Worm (Caenorhabditis elegans): Measurements from ENCODE around the gene idpc-5.
A peak's percentile ranks its signal among the peaks of the same experiment; 100 is the strongest.

idpc-5 gene

DNA sequence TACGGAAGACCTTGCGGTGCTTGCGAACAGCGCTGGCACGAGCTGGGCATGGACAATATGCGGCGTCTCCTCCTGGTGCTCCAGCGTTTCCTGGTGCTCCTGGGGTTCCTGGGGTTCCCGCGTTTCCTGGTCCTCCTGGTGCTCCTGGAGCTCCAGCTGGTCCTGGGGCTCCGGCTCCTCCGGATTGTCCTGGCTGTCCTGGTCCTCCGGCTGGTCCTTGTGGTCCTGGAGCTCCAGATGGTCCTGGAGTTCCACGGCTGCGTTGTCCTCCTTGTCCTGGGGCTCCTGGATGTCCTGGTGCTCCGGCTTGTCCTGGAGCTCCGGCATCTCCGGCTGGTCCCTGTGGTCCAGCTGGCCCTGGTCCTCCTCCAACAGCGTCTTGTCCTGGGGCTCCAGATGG is 9.6 kb upstream of the idpc-5 start (continued):
- no peak for TF ChIP-seq nhr-111 (GFP tag; optimal IDR thresholded peaks at IDR 0.05)
- no peak for TF ChIP-seq saeg-2 (GFP tag; IDR thresholded peaks at IDR 0.05)
- TF ChIP-seq ztf-11 (tag; optimal IDR thresholded peaks at IDR 0.05), result no peak
- no peak for TF ChIP-seq aly-2 (tag; optimal IDR thresholded peaks at IDR 0.05)
- TF ChIP-seq ZK337.2 (GFP tag; IDR thresholded peaks at IDR 0.05), result no peak
- TF ChIP-seq nhr-6 (tag; optimal IDR thresholded peaks at IDR 0.05), result no peak
- no peak for TF ChIP-seq dve-1 (tag; optimal IDR thresholded peaks at IDR 0.05; ENCODE audit: insufficient read depth)
- TF ChIP-seq spr-1 (tag; optimal IDR thresholded peaks at IDR 0.05), result no peak
- TF ChIP-seq madf-5 (GFP tag; IDR thresholded peaks at IDR 0.05), result peak in 1 of 2 experiments; percentile 52; a peak in 1 of 4 replicates

DNA sequence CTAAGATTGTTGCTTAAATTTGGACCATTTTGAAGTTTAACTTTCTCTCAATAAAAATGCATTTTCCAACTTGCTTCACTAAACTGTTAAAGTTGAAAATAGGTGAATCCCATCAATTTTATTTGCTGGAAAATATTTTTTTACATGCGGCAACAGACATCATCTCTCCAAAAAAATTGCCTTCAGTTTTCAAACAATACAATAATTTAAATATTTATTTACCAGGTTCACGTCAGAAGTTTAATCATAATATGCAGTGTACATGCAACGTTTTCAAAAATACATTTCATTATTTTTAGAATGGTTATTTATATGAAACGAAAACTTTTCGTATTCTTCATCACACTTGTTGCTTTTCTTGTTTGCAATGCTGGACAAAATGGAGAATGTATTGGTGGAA is 8.2 kb upstream of the idpc-5 start, which contains the start of gene T06E4.5:
TSS of gene T06E4.5 (plus strand) at position 301 of the 400 bp plus-strand sequence.
- TF ChIP-seq lsy-2 (tag; optimal IDR thresholded peaks at IDR 0.05), result no peak
- no peak for TF ChIP-seq daf-12 (tag; optimal IDR thresholded peaks at IDR 0.05)
- no peak for TF ChIP-seq lin-15B (tag; optimal IDR thresholded peaks at IDR 0.05)
- no peak for TF ChIP-seq Y5F2A.4 (GFP tag; optimal IDR thresholded peaks at IDR 0.05)
- TF ChIP-seq unc-130 (GFP tag; optimal IDR thresholded peaks at IDR 0.05), result no peak
- no peak for TF ChIP-seq hif-1 (tag; optimal IDR thresholded peaks at IDR 0.05)
- no peak for TF ChIP-seq sdz-12 (GFP tag; optimal IDR thresholded peaks at IDR 0.05)
- TF ChIP-seq ces-1 (GFP tag; optimal IDR thresholded peaks at IDR 0.05), result no peak
- TF ChIP-seq mes-2 (tag; optimal IDR thresholded peaks at IDR 0.05; ENCODE audit: poor library complexity, severe bottlenecking), result no peak

DNA sequence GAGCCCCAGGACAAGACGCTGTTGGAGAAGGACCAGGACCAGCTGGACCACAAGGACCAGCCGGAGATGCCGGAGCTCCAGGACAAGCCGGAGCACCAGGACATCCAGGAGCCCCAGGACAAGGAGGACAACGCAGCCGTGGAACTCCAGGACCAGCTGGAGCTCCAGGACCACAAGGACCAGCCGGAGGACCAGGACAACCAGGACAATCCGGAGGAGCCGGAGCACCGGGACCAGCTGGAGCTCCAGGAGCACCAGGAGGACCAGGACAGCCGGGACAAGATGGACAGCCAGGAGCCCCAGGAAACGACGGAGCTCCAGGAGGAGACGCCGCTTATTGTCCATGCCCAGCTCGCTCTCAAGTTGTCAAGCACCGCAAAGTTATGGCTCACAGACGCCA is 7.8 kb upstream of the idpc-5 start:
- TF ChIP-seq lsy-2 (tag; optimal IDR thresholded peaks at IDR 0.05) (no peak), zfp-3 (GFP tag; conservative IDR thresholded peaks at IDR 0.05) (no peak), mdt-29 (GFP tag; IDR thresholded peaks at IDR 0.05) (no peak), set-16 (GFP tag; IDR thresholded peaks at IDR 0.05) (peak; percentile 98), Y48G9A.11 (GFP tag; IDR thresholded peaks at IDR 0.05) (0 out of 2 replicates have a peak, but pooled peaks have one; percentile 46), ctbp-1 (GFP tag; IDR thresholded peaks at IDR 0.05) (0 out of 2 replicates have a peak, but pooled peaks have one; percentile 14), lin-38 (GFP tag; IDR thresholded peaks at IDR 0.05) (0 out of 2 replicates have a peak, but pooled peaks have one; percentile 23), lim-7 (GFP tag; IDR thresholded peaks at IDR 0.05) (0 out of 2 replicates have a peak, but pooled peaks have one; percentile 28), mxl-2 (GFP tag; conservative IDR thresholded peaks at IDR 0.05) (no peak), Y105C5A.15 (GFP tag; IDR thresholded peaks at IDR 0.05) (no peak), madf-5 (GFP tag; IDR thresholded peaks at IDR 0.05) (peak in 1 of 2 experiments; percentile 29; a peak in 1 of 4 replicates), saeg-2 (GFP tag; IDR thresholded peaks at IDR 0.05) (no peak), egl-43 (GFP tag; IDR thresholded peaks at IDR 0.05) (0 out of 2 replicates have a peak, but pooled peaks have one; percentile 46), nhr-41 (GFP tag; IDR thresholded peaks at IDR 0.05) (no peak), F44E2.7 (GFP tag; IDR thresholded peaks at IDR 0.05) (0 out of 2 replicates have a peak, but pooled peaks have one; percentile 47)

DNA sequence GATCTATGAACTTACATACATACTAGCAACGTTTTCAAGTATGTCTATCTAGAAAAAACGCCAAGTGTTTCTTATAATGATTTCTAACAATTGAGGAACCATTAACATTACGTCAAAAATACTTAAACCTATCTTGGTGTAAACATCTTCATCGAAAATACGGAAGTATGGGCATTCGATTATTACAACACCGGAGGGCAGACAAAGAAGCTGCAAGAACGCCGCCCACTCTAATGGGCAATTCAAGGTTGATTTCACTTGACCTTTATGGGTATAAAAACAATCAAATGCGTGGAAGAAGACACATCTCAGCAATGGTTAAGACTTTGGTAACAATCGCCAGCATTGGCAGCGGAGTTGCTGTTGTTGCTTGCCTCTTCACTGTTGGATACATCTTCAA is 6.9 kb upstream of the idpc-5 start, which contains the start of gene col-146:
TSS of gene col-146 (plus strand) at position 301 of the 400 bp plus-strand sequence.
- TF ChIP-seq nhr-111 (GFP tag; optimal IDR thresholded peaks at IDR 0.05), result no peak
- no peak for TF ChIP-seq ceh-32 (tag; optimal IDR thresholded peaks at IDR 0.05; ENCODE audit: poor library complexity)
- no peak for TF ChIP-seq lin-13 (GFP tag; optimal IDR thresholded peaks at IDR 0.05)
- no peak for TF ChIP-seq T26A8.4 (GFP tag; IDR thresholded peaks at IDR 0.05)
- TF ChIP-seq dmd-9 (GFP tag; IDR thresholded peaks at IDR 0.05), result no peak
- TF ChIP-seq mes-2 (tag; optimal IDR thresholded peaks at IDR 0.05; ENCODE audit: poor library complexity, severe bottlenecking), result no peak
- TF ChIP-seq gei-8 (GFP tag; optimal IDR thresholded peaks at IDR 0.05), result no peak
- TF ChIP-seq mep-1 (tag; optimal IDR thresholded peaks at IDR 0.05), result no peak

All from whole organism, L4 larva.